Worm (Caenorhabditis elegans) whole organism, dauer: Measurements from ENCODE around the gene ZK1127.4.
"Not testable (repeated sequence)": the region's sequence is repeated elsewhere in the genome, so short reads cannot be mapped to it uniquely, and the experiment has no call there.

ENCODE experiments used
- unc-62 ChIP-seq: sonication (generic microtip); optimal IDR thresholded peaks from 2 replicates; lab custom pipeline; 2017; ENCODE audit warnings: missing biosample characterization, missing genetic modification reagents, missing genetic modification characterization

Gene ZK1127.4

ce11 chrII:7059274-7059757, 5.6 kb downstream of the ZK1127.4 start:
- TF ChIP-seq unc-62 (GFP tag; lab: Kevin White, UChicago): no peak

DNA sequence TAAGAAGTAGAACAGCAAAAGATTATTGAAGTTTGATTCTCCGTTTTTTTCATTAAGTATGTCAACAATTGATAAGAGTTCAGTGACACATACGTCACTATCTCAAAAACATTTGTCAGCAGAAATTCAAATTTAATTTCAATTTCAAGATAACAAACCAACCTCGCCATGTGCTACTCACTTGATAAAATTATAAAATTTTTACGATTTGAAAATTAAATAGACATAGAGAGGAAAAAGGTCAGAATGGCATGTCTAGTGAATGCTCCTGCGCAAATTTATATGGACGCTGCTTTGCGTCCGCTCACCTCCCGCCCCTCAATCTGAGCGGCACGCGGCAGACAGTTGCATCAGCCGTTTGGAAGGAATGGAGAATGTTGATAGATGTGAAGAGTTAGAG, 6.5 kb downstream of the ZK1127.4 start:
- no peak for TF ChIP-seq unc-62 (GFP tag; lab: Kevin White, UChicago)

ce11 chrII:7060791-7061190, 7.0 kb downstream of the ZK1127.4 start:
- TF ChIP-seq unc-62 (GFP tag; lab: Kevin White, UChicago): no peak

DNA sequence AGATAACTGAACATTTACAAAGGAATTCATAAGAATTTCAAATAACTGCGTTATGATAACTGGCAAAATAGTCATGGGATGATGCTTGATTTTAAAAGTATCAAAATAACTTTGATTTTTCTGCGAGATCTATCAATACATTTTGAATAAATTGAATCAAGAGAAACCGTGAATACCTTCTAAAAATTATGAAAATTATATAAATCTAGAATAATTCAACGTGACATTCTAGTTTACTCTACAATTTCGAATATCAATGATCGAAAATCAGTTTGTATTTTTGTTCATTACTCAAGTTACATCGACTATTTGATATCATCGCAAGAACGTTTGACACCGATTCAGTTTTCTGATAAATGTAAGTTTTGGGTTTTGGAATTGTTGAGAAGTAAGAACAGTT, 8.0 kb downstream of the ZK1127.4 start, which contains the start of gene acs-6:
Gene acs-6, plus strand, starts transcription at position 301 of the 400 bp plus-strand sequence.
- no peak for TF ChIP-seq unc-62 (GFP tag; lab: Kevin White, UChicago)

ce11 chrII:7065391-7065790, 11.6 kb downstream of the ZK1127.4 start, which contains the start of gene nos-2:
Gene nos-2, plus strand, starts transcription at chrII:7065618.
- no peak for TF ChIP-seq unc-62 (GFP tag; lab: Kevin White, UChicago)

ce11 chrII:7069866-7070265, 16.1 kb downstream of the ZK1127.4 start, which contains the start of gene him-14:
Gene him-14, minus strand, starts transcription at chrII:7069966.
- no peak for TF ChIP-seq unc-62 (GFP tag; lab: Kevin White, UChicago)

- no peak for TF ChIP-seq unc-62 (GFP tag; lab: Kevin White, UChicago)
These were observed 16.7 kb downstream of the ZK1127.4 start for ce11 chrII:7070434-7070833.

DNA sequence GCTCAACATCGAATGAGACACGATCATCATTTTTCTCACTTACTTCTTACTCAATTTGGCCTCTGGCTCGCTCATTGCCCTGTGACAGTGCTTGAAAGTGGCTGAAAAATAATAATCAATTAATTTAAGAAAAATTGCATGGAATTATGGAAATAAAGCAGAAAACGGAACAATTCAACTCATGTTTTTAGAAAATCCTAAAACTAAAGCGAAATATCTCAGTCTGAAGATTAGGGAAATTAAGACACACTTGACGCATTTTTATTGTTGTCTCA, 18.5 kb downstream of the ZK1127.4 start, which contains the start of gene kars-1:
Gene kars-1, minus strand, starts transcription at position 101 of the 275 bp plus-strand sequence.
- TF ChIP-seq unc-62 (GFP tag; lab: Kevin White, UChicago): no peak

DNA sequence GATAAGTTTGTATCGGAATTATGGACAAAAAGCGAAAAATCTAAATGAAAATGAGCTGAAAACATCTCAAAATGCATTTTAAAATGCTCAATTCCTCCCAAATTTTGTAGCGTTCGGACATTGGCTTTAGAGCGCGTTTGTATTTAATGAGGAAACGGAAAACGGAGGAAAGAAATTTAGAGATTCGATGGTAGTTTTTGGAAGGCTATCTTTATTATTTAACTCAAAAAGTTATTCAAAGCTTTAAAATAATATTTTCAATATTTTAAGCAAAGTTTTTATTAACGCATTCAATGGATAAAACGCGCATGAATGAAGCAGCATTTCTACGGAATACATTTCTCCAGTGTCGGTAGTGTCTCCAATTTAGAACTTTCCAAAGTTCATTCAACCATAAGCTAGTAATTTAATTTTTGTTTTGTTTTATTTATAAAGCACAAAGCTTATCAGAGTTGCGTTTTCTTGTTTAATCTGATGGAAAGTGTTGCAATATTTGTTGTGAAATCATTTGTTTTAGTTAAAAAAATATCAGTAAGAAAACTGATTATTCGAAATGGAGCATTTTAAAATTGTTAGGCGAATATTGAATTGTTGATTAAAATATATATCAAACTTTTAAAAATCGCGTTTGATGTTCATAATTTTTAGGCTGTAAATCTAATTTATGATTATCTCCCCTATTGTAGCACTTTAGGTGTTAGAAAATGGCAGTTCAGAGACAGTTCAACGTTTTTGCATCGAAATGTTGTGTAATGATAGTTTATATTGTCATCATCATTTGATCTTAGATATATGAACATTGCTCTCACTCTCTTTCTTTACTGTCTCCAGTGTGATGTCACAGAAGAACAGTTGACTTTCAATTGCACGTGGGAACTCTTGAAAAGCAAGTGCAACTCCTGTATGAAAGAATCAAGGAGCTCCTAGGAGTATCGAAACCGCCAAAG, 19.1 kb downstream of the ZK1127.4 start:
- TF ChIP-seq unc-62 (GFP tag; lab: Kevin White, UChicago): no peak

ce11 chrII:7073537-7073913, 19.8 kb downstream of the ZK1127.4 start, which contains the start of gene kat-1:
Gene kat-1, plus strand, starts transcription at chrII:7073814.
- TF ChIP-seq unc-62 (GFP tag; lab: Kevin White, UChicago): no peak

ce11 chrII:7075564-7076228, 21.9 kb downstream of the ZK1127.4 start, which contains the start of gene T02G5.7:
Gene T02G5.7, plus strand, starts transcription at chrII:7075614.
- no peak for TF ChIP-seq unc-62 (GFP tag; lab: Kevin White, UChicago)

DNA sequence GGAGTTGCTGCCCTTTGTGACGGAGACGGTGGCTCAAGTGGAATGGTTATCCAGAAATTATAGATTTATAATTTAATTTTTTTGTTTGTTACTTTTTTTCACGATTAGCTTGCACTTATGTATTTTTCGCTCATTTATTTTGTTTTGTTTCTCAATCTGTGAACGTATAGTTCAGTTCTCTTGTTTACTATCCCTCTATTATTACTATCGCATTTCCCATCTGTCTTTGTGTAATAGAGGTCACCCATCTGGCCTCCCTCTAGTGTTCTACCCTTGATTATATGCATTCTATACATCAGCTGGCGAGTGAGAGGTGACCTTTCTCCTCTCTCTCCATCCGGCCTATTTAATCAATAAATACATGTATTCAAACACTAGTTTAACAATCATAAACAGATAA, 30.3 kb downstream of the ZK1127.4 start, which contains the start of the genes T02G5.14 and T02G5.15:
Gene T02G5.14, plus strand, starts transcription at position 301 of the 400 bp plus-strand sequence.
Gene T02G5.15, plus strand, starts transcription at position 301 of the 400 bp plus-strand sequence.
- TF ChIP-seq unc-62 (GFP tag; lab: Kevin White, UChicago): not testable (repeated sequence)

ce11 chrII:7090085-7090484, 36.3 kb downstream of the ZK1127.4 start:
- TF ChIP-seq unc-62 (GFP tag; lab: Kevin White, UChicago): no peak

ce11 chrII:7090852-7091251, 37.1 kb downstream of the ZK1127.4 start:
- no peak for TF ChIP-seq unc-62 (GFP tag; lab: Kevin White, UChicago)

DNA sequence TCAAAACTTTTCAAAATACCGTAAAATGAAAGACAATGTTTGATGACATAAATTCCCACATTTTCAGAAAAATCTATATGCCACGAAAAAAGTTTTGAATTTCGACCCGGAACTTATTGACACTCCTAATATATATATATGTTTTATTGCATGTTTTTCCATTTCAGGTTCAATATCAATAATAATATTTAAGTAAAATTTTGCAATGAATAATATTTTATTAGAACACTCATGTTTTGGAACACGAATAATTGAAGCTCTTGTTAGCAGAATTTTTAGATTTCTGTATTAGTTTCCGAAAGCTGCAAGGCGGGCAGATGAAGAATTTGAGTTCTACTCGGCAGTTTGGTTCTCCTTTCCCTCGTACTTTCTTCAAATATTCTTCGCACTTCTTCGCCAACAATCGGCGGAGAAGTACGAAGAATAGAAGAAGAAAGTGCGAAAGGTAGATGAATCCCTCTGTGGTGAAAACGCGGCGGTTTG, 39.6 kb downstream of the ZK1127.4 start, which contains the start of gene T02G5.3:
Gene T02G5.3, plus strand, starts transcription at position 51 of the 483 bp plus-strand sequence.
- no peak for TF ChIP-seq unc-62 (GFP tag; lab: Kevin White, UChicago)

DNA sequence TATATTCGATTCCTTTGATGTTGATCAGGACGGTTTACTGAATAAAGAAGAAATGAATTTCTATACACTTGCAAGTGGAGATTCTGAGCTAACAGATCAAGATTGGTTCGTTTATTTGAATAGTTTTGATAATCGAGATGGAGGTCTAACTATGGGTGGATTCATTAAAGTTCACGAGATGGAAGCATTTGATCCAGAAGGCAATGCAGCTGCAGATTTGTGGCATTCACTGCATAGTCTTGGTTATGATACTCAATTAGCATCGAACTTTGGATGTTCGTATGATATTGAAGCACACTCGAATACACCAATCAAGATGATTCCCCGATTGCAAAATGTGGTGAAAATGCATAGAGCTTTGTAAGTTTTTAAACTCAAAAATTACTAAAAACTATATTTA, 42.2 kb downstream of the ZK1127.4 start:
- no peak for TF ChIP-seq unc-62 (GFP tag; lab: Kevin White, UChicago)
